Worm (Caenorhabditis elegans): ENCODE data around the gene K07E3.1.

Gene K07E3.1

DNA sequence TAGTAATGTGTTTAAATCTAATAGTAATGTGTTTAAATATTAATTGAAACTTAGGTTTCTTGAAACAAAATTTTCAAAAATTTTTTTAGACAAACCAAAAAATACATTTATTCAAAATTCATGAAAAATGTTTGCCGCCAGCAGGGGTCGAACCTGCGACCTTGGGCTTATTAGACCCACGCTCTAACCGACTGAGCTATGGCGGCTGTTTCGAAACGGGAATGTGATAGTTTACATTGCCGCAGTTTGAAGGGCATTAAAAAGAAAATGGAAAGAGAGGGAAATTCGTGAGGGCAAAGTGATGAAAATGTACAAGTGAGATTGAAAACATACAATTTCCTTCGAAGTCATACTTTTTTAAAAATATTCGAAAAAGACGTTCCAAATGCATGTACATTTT is 46.3 kb downstream of the K07E3.1 start:
- TF ChIP-seq nhr-237 (tag; optimal IDR thresholded peaks at IDR 0.05) (no peak), cnd-1 (tag; optimal IDR thresholded peaks at IDR 0.05) (no peak), snpc-4 (tag; optimal IDR thresholded peaks at IDR 0.05) (no peak), ceh-43 (GFP tag; optimal IDR thresholded peaks at IDR 0.05) (no peak), nhr-12 (tag; optimal IDR thresholded peaks at IDR 0.05) (no peak), sem-2 (GFP tag; optimal IDR thresholded peaks at IDR 0.05) (no peak)

DNA sequence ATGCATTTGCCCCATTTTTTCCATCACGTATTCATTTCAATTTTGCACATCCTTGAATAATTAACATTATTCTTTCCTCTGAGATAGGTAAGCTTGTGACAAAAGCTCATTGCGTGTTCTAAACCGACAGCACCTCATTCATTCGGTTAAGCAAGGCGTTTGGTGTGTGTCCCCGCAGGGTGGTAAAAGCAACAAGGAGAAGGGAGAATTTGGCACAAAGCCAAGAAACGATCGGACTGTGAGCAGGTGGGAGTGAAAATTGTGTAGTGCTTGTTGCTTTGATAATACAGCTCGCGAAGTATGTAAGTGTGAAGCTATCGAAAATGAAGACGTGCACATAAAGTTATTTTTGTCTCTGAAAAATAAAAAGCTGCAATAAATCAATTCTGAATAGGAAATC is 46.9 kb downstream of the K07E3.1 start:
- TF ChIP-seq lin-32 (GFP tag; optimal IDR thresholded peaks at IDR 0.05) (peak; percentile 38), unc-39 (tag; optimal IDR thresholded peaks at IDR 0.05) (no peak), nhr-237 (tag; optimal IDR thresholded peaks at IDR 0.05) (no peak), ztf-11 (tag; optimal IDR thresholded peaks at IDR 0.05) (peak; percentile 91), hlh-1 (tag; optimal IDR thresholded peaks at IDR 0.05) (peak; percentile 1), ceh-83 (GFP tag; optimal IDR thresholded peaks at IDR 0.05) (no peak), nhr-76 (tag; optimal IDR thresholded peaks at IDR 0.05) (no peak), mls-2 (tag; optimal IDR thresholded peaks at IDR 0.05) (no peak), bed-3 (GFP tag; optimal IDR thresholded peaks at IDR 0.05) (no peak), elt-3 (tag; optimal IDR thresholded peaks at IDR 0.05) (no peak), blmp-1 (tag; optimal IDR thresholded peaks at IDR 0.05) (no peak), snpc-4 (tag; optimal IDR thresholded peaks at IDR 0.05) (no peak), mab-5 (tag; optimal IDR thresholded peaks at IDR 0.05) (no peak), lin-13 (tag; optimal IDR thresholded peaks at IDR 0.05) (peak; percentile 95), zip-8 (tag; optimal IDR thresholded peaks at IDR 0.05) (no peak), nhr-28 (tag; optimal IDR thresholded peaks at IDR 0.05) (no peak), ceh-43 (GFP tag; optimal IDR thresholded peaks at IDR 0.05) (no peak), ham-2 (GFP tag; optimal IDR thresholded peaks at IDR 0.05) (peak; percentile 60), ces-1 (GFP tag; optimal IDR thresholded peaks at IDR 0.05) (peak; percentile 18), nhr-2 (tag; optimal IDR thresholded peaks at IDR 0.05) (peak; percentile 12), unc-62 (GFP tag; optimal IDR thresholded peaks at IDR 0.05) (peak; percentile 30), sptf-1 (tag; optimal IDR thresholded peaks at IDR 0.05) (peak; percentile 58), pha-4 (tag; optimal IDR thresholded peaks at IDR 0.05) (peak; percentile 46), nhr-12 (tag; optimal IDR thresholded peaks at IDR 0.05) (no peak), cnd-1 (tag; optimal IDR thresholded peaks at IDR 0.05) (peak; percentile 56), M03D4.4 (tag; optimal IDR thresholded peaks at IDR 0.05) (no peak), mep-1 (tag; optimal IDR thresholded peaks at IDR 0.05) (peak; percentile 94), unc-120 (tag; optimal IDR thresholded peaks at IDR 0.05; ENCODE audit: poor library complexity, severe bottlenecking) (no peak), tbx-8 (GFP tag; optimal IDR thresholded peaks at IDR 0.05) (no peak), drap-1 (GFP tag; optimal IDR thresholded peaks at IDR 0.05) (no peak), elt-1 (tag; optimal IDR thresholded peaks at IDR 0.05; ENCODE audit: borderline replicate concordance, insufficient read depth) (no peak), lsy-2 (tag; optimal IDR thresholded peaks at IDR 0.05) (peak; percentile 45), ceh-39 (tag; optimal IDR thresholded peaks at IDR 0.05) (peak; percentile 68), flh-1 (GFP tag; optimal IDR thresholded peaks at IDR 0.05) (no peak), sem-2 (GFP tag; optimal IDR thresholded peaks at IDR 0.05) (no peak)

DNA sequence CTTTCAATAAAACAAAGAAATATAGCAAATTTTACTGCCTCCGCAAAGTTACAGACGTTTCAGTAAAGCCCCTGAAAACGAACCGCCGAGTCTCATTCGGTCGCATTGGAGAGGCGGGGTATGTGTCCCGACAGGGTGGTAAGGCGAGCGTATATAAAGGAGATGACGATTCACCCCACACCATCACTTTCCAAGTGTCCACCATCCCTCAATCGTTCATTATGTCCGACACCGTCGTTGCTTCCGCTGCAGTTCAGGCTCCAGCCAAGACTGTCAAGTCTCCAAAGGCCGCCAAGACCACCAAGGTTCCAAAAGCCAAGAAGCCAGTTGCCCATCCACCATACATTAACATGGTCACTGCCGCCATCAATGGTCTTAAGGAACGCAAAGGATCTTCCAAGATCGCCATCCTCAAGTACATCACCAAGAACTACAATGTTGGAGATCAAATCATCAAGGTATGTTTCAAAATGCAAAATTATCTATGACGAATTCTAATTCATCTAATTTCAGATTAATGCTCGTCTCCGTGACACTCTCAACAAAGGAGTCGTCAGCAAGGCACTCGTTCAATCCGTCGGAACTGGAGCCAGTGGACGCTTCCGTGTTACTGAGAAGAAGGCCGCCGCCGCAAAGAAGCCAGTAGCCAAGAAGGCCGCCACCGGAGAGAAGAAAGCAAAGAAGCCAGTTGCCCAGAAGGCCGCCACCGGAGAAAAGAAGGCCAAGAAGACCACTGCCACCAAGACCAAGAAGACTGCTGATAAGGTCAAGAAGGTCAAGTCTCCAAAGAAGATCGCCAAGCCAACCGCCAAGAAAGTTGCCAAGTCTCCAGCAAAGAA is 49.0 kb downstream of the K07E3.1 start, which contains the start of gene hil-3:
Gene hil-3 (plus strand): TSS at position 195 of the 839 bp plus-strand sequence.
- peak; percentile 40 for TF ChIP-seq ztf-11 (tag; optimal IDR thresholded peaks at IDR 0.05)
- TF ChIP-seq lsy-2 (tag; optimal IDR thresholded peaks at IDR 0.05) = peak; percentile 11
- peak; percentile 48 for TF ChIP-seq cnd-1 (tag; optimal IDR thresholded peaks at IDR 0.05)
- peak; percentile 75 for TF ChIP-seq lin-13 (tag; optimal IDR thresholded peaks at IDR 0.05)
- TF ChIP-seq tbx-8 (GFP tag; optimal IDR thresholded peaks at IDR 0.05) = no peak
- TF ChIP-seq nhr-237 (tag; optimal IDR thresholded peaks at IDR 0.05) = no peak
- TF ChIP-seq mep-1 (tag; optimal IDR thresholded peaks at IDR 0.05) = peak; percentile 76
- peak; percentile 26 for TF ChIP-seq sem-2 (GFP tag; optimal IDR thresholded peaks at IDR 0.05)
- TF ChIP-seq pha-4 (tag; optimal IDR thresholded peaks at IDR 0.05) = peak; percentile 34
- peak; percentile 64 for TF ChIP-seq ceh-83 (GFP tag; optimal IDR thresholded peaks at IDR 0.05)
- TF ChIP-seq snpc-4 (tag; optimal IDR thresholded peaks at IDR 0.05) = no peak

Data from whole organism, mixed stage, embryonic.